Worm (Caenorhabditis elegans) whole organism, L4 larva: ENCODE data around the gene ZK666.8.

Experiments
- F26F4.8 ChIP-seq: fragments of 200-800 bp; sonication (Bioruptor generic); conservative IDR thresholded peaks from 2 replicates; pipeline ENCODE4 v1.3.6; 2022; ENCODE audit warnings: missing genetic modification characterization, missing compliant biosample characterization
- F49E8.2 ChIP-seq: sonication (generic microtip); optimal IDR thresholded peaks from 2 replicates; lab custom pipeline; 2016; ENCODE audit warnings: missing compliant biosample characterization, mild to moderate bottlenecking, missing genetic modification characterization, borderline replicate concordance
- T20F7.1 ChIP-seq: fragments of 200-800 bp; sonication (Bioruptor generic); optimal IDR thresholded peaks from 2 replicates; lab custom pipeline; 2018; ENCODE audit warnings: mild to moderate bottlenecking, missing genetic modification characterization, missing compliant biosample characterization
- Y48G9A.11 ChIP-seq: fragments of 200-800 bp; sonication (Bioruptor generic); IDR thresholded peaks from 2 replicates; pipeline ENCODE4 v1.3.6; 2022; ENCODE audit warnings: missing genetic modification reagents, missing genetic modification characterization, missing compliant biosample characterization
- ZK546.5 ChIP-seq, 2 experiments: sonication (generic microtip); optimal IDR thresholded peaks; 2 replicates each; lab custom pipeline; 2017; ENCODE audit warnings: missing biosample characterization in 2 of 2, missing genetic modification characterization in 2 of 2
- aha-1 ChIP-seq: fragments of 150-350 bp; peaks from one replicate; lab custom pipeline; 2014; ENCODE audit warnings: missing biosample characterization, missing genetic modification characterization
- aly-2 ChIP-seq: sonication (generic microtip); optimal IDR thresholded peaks from 2 replicates; lab custom pipeline; 2018; ENCODE audit warnings: missing biosample characterization, missing genetic modification characterization
- attf-4 ChIP-seq: sonication (generic microtip); optimal IDR thresholded peaks from 3 replicates; lab custom pipeline; 2017; ENCODE audit warnings: missing biosample characterization, missing genetic modification characterization
- ceh-20 ChIP-seq: fragments of 200-800 bp; sonication (Bioruptor generic); IDR thresholded peaks from 2 replicates; pipeline ENCODE4 v1.3.6; 2022; ENCODE audit warnings: missing genetic modification reagents, missing genetic modification characterization, missing compliant biosample characterization
- ceh-82 ChIP-seq: sonication (generic microtip); optimal IDR thresholded peaks from 2 replicates; lab custom pipeline; 2017; ENCODE audit warnings: missing biosample characterization, missing genetic modification characterization
- daf-12 ChIP-seq: fragments of 150-350 bp; optimal IDR thresholded peaks from 2 replicates; lab custom pipeline; 2014; ENCODE audit warnings: missing biosample characterization, missing genetic modification reagents, missing genetic modification characterization
- daf-8 ChIP-seq: fragments of 200-800 bp; sonication (Bioruptor generic); IDR thresholded peaks from 2 replicates; pipeline ENCODE4 v1.3.6; 2022; ENCODE audit warnings: missing genetic modification characterization, missing compliant biosample characterization
- dve-1 ChIP-seq: sonication (generic microtip); optimal IDR thresholded peaks from 2 replicates; lab custom pipeline; 2017; ENCODE audit warnings: antibody characterized with exemption, mild to moderate bottlenecking, missing genetic modification characterization, missing compliant biosample characterization; ENCODE audit not compliant: insufficient read depth
- egl-43 ChIP-seq: fragments of 200-800 bp; sonication (Bioruptor generic); IDR thresholded peaks from 2 replicates; pipeline ENCODE4 v1.3.6; 2022; ENCODE audit warnings: missing genetic modification reagents, missing genetic modification characterization, missing compliant biosample characterization
- fkh-10 ChIP-seq: fragments of 150-350 bp; optimal IDR thresholded peaks from 2 replicates; lab custom pipeline; 2014; ENCODE audit warnings: missing biosample characterization, missing genetic modification reagents, missing genetic modification characterization
- gei-8 ChIP-seq: fragments of 200-800 bp; sonication (Bioruptor generic); optimal IDR thresholded peaks from 2 replicates; lab custom pipeline; 2018; ENCODE audit warnings: mild to moderate bottlenecking, missing genetic modification characterization, missing compliant biosample characterization
- hif-1 ChIP-seq, 2 experiments: sonication (generic microtip); optimal IDR thresholded peaks; 2 replicates each; lab custom pipeline; 2016 to 2017; ENCODE audit warnings: missing compliant biosample characterization in 2 of 2, missing genetic modification characterization in 2 of 2, missing genetic modification reagents in 2 of 2, missing genotype in 2 of 2, mild to moderate bottlenecking in 1 of 2
- hlh-30 ChIP-seq: sonication (generic microtip); optimal IDR thresholded peaks from 2 replicates; lab custom pipeline; 2017; ENCODE audit warnings: antibody characterized with exemption, mild to moderate bottlenecking, missing genetic modification characterization, missing compliant biosample characterization; ENCODE audit not compliant: insufficient read depth
- hmg-1.1 ChIP-seq: fragments of 200-800 bp; sonication (Bioruptor generic); IDR thresholded peaks from 2 replicates; pipeline ENCODE4 v1.3.6; 2022; ENCODE audit warnings: missing genetic modification reagents, missing genetic modification characterization, missing compliant biosample characterization
- jun-1 ChIP-seq: fragments of 150-350 bp; optimal IDR thresholded peaks from 2 replicates; lab custom pipeline; 2014; ENCODE audit warnings: missing biosample characterization, missing genetic modification reagents, missing genetic modification characterization
- lim-7 ChIP-seq: fragments of 200-800 bp; sonication (Bioruptor generic); IDR thresholded peaks from 2 replicates; pipeline ENCODE4 v1.3.6; 2022; ENCODE audit warnings: missing genetic modification characterization, missing compliant biosample characterization
- lin-13 ChIP-seq: fragments of 150-350 bp; optimal IDR thresholded peaks from 2 replicates; lab custom pipeline; 2014; ENCODE audit warnings: missing biosample characterization, missing genetic modification reagents, missing genetic modification characterization
- lsy-2 ChIP-seq, 2 experiments: fragments of 150-350 bp in 1 of 2; sonication (generic microtip) in 1 of 2; optimal IDR thresholded peaks; 2 replicates each; lab custom pipeline; 2014 to 2017; ENCODE audit warnings: missing biosample characterization in 2 of 2, missing genetic modification characterization in 2 of 2
- madf-5 ChIP-seq, 2 experiments: fragments of 200-800 bp; sonication (Bioruptor generic); IDR thresholded peaks; 2 replicates each; pipeline ENCODE4 v1.3.6; 2022; ENCODE audit warnings: missing compliant biosample characterization in 2 of 2, missing genetic modification characterization in 2 of 2
- mdt-29 ChIP-seq: fragments of 200-800 bp; sonication (Bioruptor generic); IDR thresholded peaks from 2 replicates; pipeline ENCODE4 v1.3.6; 2022; ENCODE audit warnings: missing genetic modification reagents, missing genetic modification characterization, missing compliant biosample characterization
- mep-1 ChIP-seq: fragments of 150-350 bp; sonication (generic microtip); optimal IDR thresholded peaks from 3 replicates; lab custom pipeline; 2014; ENCODE audit warnings: missing biosample characterization, missing genetic modification characterization
- mxl-2 ChIP-seq: fragments of 200-800 bp; sonication (Bioruptor generic); conservative IDR thresholded peaks from 2 replicates; pipeline ENCODE4 v1.3.6; 2022; ENCODE audit warnings: missing genetic modification reagents, missing genetic modification characterization, missing compliant biosample characterization
- mxl-3 ChIP-seq: fragments of 200-800 bp; sonication (Bioruptor generic); optimal IDR thresholded peaks from 2 replicates; lab custom pipeline; 2018; ENCODE audit warnings: mild to moderate bottlenecking, missing genetic modification characterization, missing compliant biosample characterization
- nhr-10 ChIP-seq: fragments of 150-350 bp; optimal IDR thresholded peaks from 2 replicates; lab custom pipeline; 2014; ENCODE audit warnings: missing biosample characterization, missing genetic modification characterization
- nhr-11 ChIP-seq: fragments of 150-350 bp; optimal IDR thresholded peaks from 2 replicates; lab custom pipeline; 2014; ENCODE audit warnings: missing biosample characterization, missing genetic modification characterization
- nhr-111 ChIP-seq: fragments of 200-800 bp; sonication (Bioruptor generic); optimal IDR thresholded peaks from 2 replicates; lab custom pipeline; 2018; ENCODE audit warnings: mild to moderate bottlenecking, missing genetic modification characterization, missing compliant biosample characterization
- nhr-25 ChIP-seq: sonication (generic microtip); optimal IDR thresholded peaks from 2 replicates; lab custom pipeline; 2017; ENCODE audit warnings: missing genetic modification characterization, mild to moderate bottlenecking, missing compliant biosample characterization, antibody characterized with exemption, moderate library complexity, borderline replicate concordance; ENCODE audit not compliant: insufficient read depth
- nhr-28 ChIP-seq: fragments of 150-350 bp; optimal IDR thresholded peaks from 2 replicates; lab custom pipeline; 2014; ENCODE audit warnings: missing biosample characterization, missing genetic modification characterization
- nhr-48 ChIP-seq: sonication (generic microtip); optimal IDR thresholded peaks from 2 replicates; lab custom pipeline; 2016; ENCODE audit warnings: mild to moderate bottlenecking, missing genetic modification characterization, missing compliant biosample characterization
- nhr-6 ChIP-seq: fragments of 150-350 bp; optimal IDR thresholded peaks from 2 replicates; lab custom pipeline; 2014; ENCODE audit warnings: missing biosample characterization, missing genetic modification characterization
- rbr-2 ChIP-seq: sonication (generic microtip); optimal IDR thresholded peaks from 2 replicates; lab custom pipeline; 2016; ENCODE audit warnings: missing genotype, missing genetic modification characterization, missing compliant biosample characterization
- saeg-2 ChIP-seq: fragments of 200-800 bp; sonication (Bioruptor generic); IDR thresholded peaks from 2 replicates; pipeline ENCODE4 v1.3.6; 2022; ENCODE audit warnings: missing genetic modification reagents, missing genetic modification characterization, missing compliant biosample characterization
- sdz-12 ChIP-seq: fragments of 200-800 bp; sonication (Bioruptor generic); optimal IDR thresholded peaks from 2 replicates; lab custom pipeline; 2018; ENCODE audit warnings: mild to moderate bottlenecking, missing genetic modification characterization, missing compliant biosample characterization
- skn-1 ChIP-seq: fragments of 150-350 bp; optimal IDR thresholded peaks from 2 replicates; lab custom pipeline; 2014; ENCODE audit warnings: missing biosample characterization, missing genetic modification characterization
- snpc-4 ChIP-seq: fragments of 150-350 bp; optimal IDR thresholded peaks from 2 replicates; lab custom pipeline; 2014; ENCODE audit warnings: missing biosample characterization, missing genetic modification characterization
- spr-1 ChIP-seq: sonication (generic microtip); optimal IDR thresholded peaks from 2 replicates; lab custom pipeline; 2016; ENCODE audit warnings: mild to moderate bottlenecking, missing genetic modification characterization, missing compliant biosample characterization
- spr-3 ChIP-seq: fragments of 200-800 bp; sonication (Bioruptor generic); optimal IDR thresholded peaks from 2 replicates; lab custom pipeline; 2018; ENCODE audit warnings: mild to moderate bottlenecking, missing genetic modification characterization, missing compliant biosample characterization
- tra-1 ChIP-seq: fragments of 200-800 bp; sonication (Bioruptor generic); IDR thresholded peaks from 2 replicates; pipeline ENCODE4 v1.3.6; 2022; ENCODE audit warnings: missing genetic modification reagents, missing genetic modification characterization, missing compliant biosample characterization
- unc-62 ChIP-seq, 3 experiments: fragments of 150-350 bp in 1 of 3; sonication (generic microtip); optimal IDR thresholded peaks in 2 of 3; peaks in 1 of 3; 1 replicate in 1 of 3; 2 replicates in 2 of 3; lab custom pipeline; 2014 to 2017; ENCODE audit warnings: missing biosample characterization in 3 of 3, missing genetic modification characterization in 3 of 3, missing genetic modification reagents in 3 of 3, missing genotype in 1 of 3
- zip-11 ChIP-seq: fragments of 200-800 bp; sonication (Bioruptor generic); IDR thresholded peaks from 2 replicates; pipeline ENCODE4 v1.3.6; 2022; ENCODE audit warnings: missing genetic modification characterization, missing compliant biosample characterization

ZK666.8 gene

ce11 chrII:10447348-10448316 is 45.3 kb downstream of the ZK666.8 start, which contains the start of gene ZK673.2 (continued):
- TF ChIP-seq hif-1 (tag; optimal IDR thresholded peaks at IDR 0.05; lab: Kevin White, UChicago), result peak in 1 of 2 experiments; percentile 72

- no peak for TF ChIP-seq spr-3
- no peak for TF ChIP-seq spr-1 (tag; lab: Kevin White, UChicago)
- no peak for TF ChIP-seq saeg-2 (GFP tag; lab: Robert Waterston, UW)
- TF ChIP-seq ceh-20, result 0 out of 2 replicates have a peak, but pooled peaks have one; percentile 19
- no peak for TF ChIP-seq zip-11 (GFP tag; lab: Robert Waterston, UW)
- peak; percentile 33 for TF ChIP-seq nhr-11
- TF ChIP-seq T20F7.1 (GFP tag; lab: Kevin White, UChicago), result no peak
- TF ChIP-seq madf-5 (GFP tag; IDR thresholded peaks at IDR 0.05; lab: Robert Waterston, UW), result 0 out of 4 replicates have a peak, but pooled peaks of 1 of the 2 experiments have one; percentile 11
- TF ChIP-seq gei-8 (GFP tag; lab: Kevin White, UChicago), result no peak
- no peak for TF ChIP-seq nhr-6 (tag; lab: Kevin White, UChicago)
- no peak for TF ChIP-seq snpc-4
- TF ChIP-seq nhr-48, result no peak
- TF ChIP-seq jun-1 (tag; lab: Kevin White, UChicago), result no peak
- TF ChIP-seq hlh-30, result no peak
- TF ChIP-seq ZK546.5 (tag; optimal IDR thresholded peaks at IDR 0.05; lab: Kevin White, UChicago), result no peak
- no peak for TF ChIP-seq lin-13
- no peak for TF ChIP-seq F49E8.2
- TF ChIP-seq Y48G9A.11 (GFP tag; lab: Robert Waterston, UW), result no peak
- no peak for TF ChIP-seq ceh-82 (tag; lab: Kevin White, UChicago)
- no peak for TF ChIP-seq mxl-3 (GFP tag; lab: Kevin White, UChicago)
- TF ChIP-seq nhr-28, result no peak
- TF ChIP-seq lsy-2 (tag; optimal IDR thresholded peaks at IDR 0.05; lab: Kevin White, UChicago), result no peak
- no peak for TF ChIP-seq nhr-111 (GFP tag; lab: Kevin White, UChicago)
- TF ChIP-seq mxl-2 (GFP tag; lab: Robert Waterston, UW), result no peak
- no peak for TF ChIP-seq mep-1 (tag; lab: Kevin White, UChicago)
- TF ChIP-seq aly-2 (tag; lab: Kevin White, UChicago), result no peak
- no peak for TF ChIP-seq fkh-10 (GFP tag; lab: Kevin White, UChicago)
- TF ChIP-seq tra-1 (GFP tag; lab: Robert Waterston, UW), result no peak
- TF ChIP-seq rbr-2, result no peak
- TF ChIP-seq aha-1 (tag; lab: Kevin White, UChicago), result peak; percentile 74
- TF ChIP-seq attf-4 (tag; lab: Kevin White, UChicago), result no peak
- no peak for TF ChIP-seq F26F4.8 (GFP tag; lab: Robert Waterston, UW)
- TF ChIP-seq skn-1 (tag; lab: Kevin White, UChicago), result no peak
- TF ChIP-seq daf-12, result no peak
- no peak for TF ChIP-seq mdt-29 (GFP tag; lab: Robert Waterston, UW)
- no peak for TF ChIP-seq daf-8
- peak; percentile 44 for TF ChIP-seq sdz-12 (GFP tag; lab: Kevin White, UChicago)
- no peak for TF ChIP-seq hmg-1.1 (GFP tag; lab: Robert Waterston, UW)
- TF ChIP-seq egl-43 (GFP tag; lab: Robert Waterston, UW), result 0 out of 2 replicates have a peak, but pooled peaks have one; percentile 14
- no peak for TF ChIP-seq nhr-25 (tag; lab: Kevin White, UChicago)
- TF ChIP-seq dve-1, result no peak
- TF ChIP-seq lim-7 (GFP tag; lab: Robert Waterston, UW), result no peak
- no peak for TF ChIP-seq unc-62 (GFP tag; optimal IDR thresholded peaks at IDR 0.05 in 1 of 2; lab: Kevin White, UChicago)
- TF ChIP-seq unc-62 (tag; optimal IDR thresholded peaks at IDR 0.05; lab: Kevin White, UChicago), result no peak
- TF ChIP-seq nhr-10 (tag; lab: Kevin White, UChicago), result no peak
These were observed 46.1 kb downstream of the ZK666.8 start for ce11 chrII:10446814-10447213.
